Fruit fly (Drosophila melanogaster) whole organism, embryonic: ENCODE data around the gene Ccdc114.
A peak's percentile ranks its signal among the peaks of the same experiment; 100 is the strongest.

Source experiments
- Antp ChIP-seq: fragments of 200-800 bp; sonication (Bioruptor generic); optimal IDR thresholded peaks from 3 replicates; lab custom pipeline; 2016; ENCODE audit warnings: missing biosample characterization, missing genetic modification characterization
- B-H1 ChIP-seq: fragments of 200-800 bp; sonication (Bioruptor generic); IDR thresholded peaks from 3 replicates; pipeline ENCODE4 v1.3.6; 2022; ENCODE audit warnings: missing biosample characterization, missing genetic modification characterization
- Bteb2 ChIP-seq: fragments of 200-800 bp; sonication (Bioruptor generic); optimal IDR thresholded peaks from 2 replicates; lab custom pipeline; 2016; ENCODE audit warnings: missing biosample characterization, missing genetic modification characterization
- CG10147 ChIP-seq: fragments of 200-800 bp; sonication (Bioruptor generic); optimal IDR thresholded peaks from 2 replicates; lab custom pipeline; 2019; ENCODE audit warnings: missing biosample characterization, mild to moderate bottlenecking, missing genetic modification characterization, moderate library complexity
- CG10209 ChIP-seq: fragments of 200-800 bp; sonication (Bioruptor generic); optimal IDR thresholded peaks from 3 replicates; lab custom pipeline; 2017; ENCODE audit warnings: missing biosample characterization, mild to moderate bottlenecking, missing genetic modification characterization, missing genetic modification reagents
- CG11085 ChIP-seq: fragments of 200-800 bp; sonication (Bioruptor generic); IDR thresholded peaks from 2 replicates; pipeline ENCODE4 v1.3.6; 2022; ENCODE audit warnings: missing biosample characterization, missing genetic modification characterization
- CG12155 ChIP-seq: fragments of 200-800 bp; sonication (Bioruptor generic); optimal IDR thresholded peaks from 3 replicates; lab custom pipeline; 2016; ENCODE audit warnings: missing biosample characterization, missing genetic modification characterization
- CG13424 ChIP-seq: fragments of 200-800 bp; sonication (Bioruptor generic); optimal IDR thresholded peaks from 2 replicates; lab custom pipeline; 2019; ENCODE audit warnings: missing biosample characterization, mild to moderate bottlenecking, missing genetic modification characterization, moderate library complexity
- CG14050 ChIP-seq: fragments of 200-800 bp; sonication (Bioruptor generic); IDR thresholded peaks from 3 replicates; pipeline ENCODE4 v1.3.6; 2022; ENCODE audit warnings: missing biosample characterization, missing genetic modification characterization
- CG14710 ChIP-seq: fragments of 200-800 bp; sonication (Bioruptor generic); optimal IDR thresholded peaks from 3 replicates; lab custom pipeline; 2019; ENCODE audit warnings: missing biosample characterization, mild to moderate bottlenecking, missing genetic modification characterization, moderate library complexity
- CG17328 ChIP-seq: fragments of 200-800 bp; sonication (Bioruptor generic); IDR thresholded peaks from 2 replicates; pipeline ENCODE4 v1.3.6; 2022; ENCODE audit warnings: missing biosample characterization, missing genetic modification characterization
- CG2712 ChIP-seq: fragments of 200-800 bp; optimal IDR thresholded peaks from 3 replicates; lab custom pipeline; 2019; ENCODE audit warnings: missing biosample characterization, mild to moderate bottlenecking, missing genetic modification characterization, moderate library complexity
- CG6254 ChIP-seq: fragments of 200-800 bp; sonication (Bioruptor generic); optimal IDR thresholded peaks from 3 replicates; lab custom pipeline; 2017; ENCODE audit warnings: mild to moderate bottlenecking, missing biosample characterization, missing genetic modification reagents, missing genetic modification characterization
- CG7928 ChIP-seq: fragments of 200-800 bp; sonication (Bioruptor generic); optimal IDR thresholded peaks from 2 replicates; lab custom pipeline; 2017; ENCODE audit warnings: missing biosample characterization, mild to moderate bottlenecking, missing genetic modification characterization
- CG8765 ChIP-seq: fragments of 200-800 bp; sonication (Bioruptor generic); IDR thresholded peaks from 2 replicates; pipeline ENCODE4 v1.3.6; 2022; ENCODE audit warnings: missing biosample characterization, missing genetic modification characterization
- CG8924 ChIP-seq: fragments of 200-800 bp; optimal IDR thresholded peaks from 3 replicates; lab custom pipeline; 2019; ENCODE audit warnings: missing biosample characterization, mild to moderate bottlenecking, missing genetic modification characterization, moderate library complexity
- CrebB ChIP-seq: fragments of 200-800 bp; sonication (Bioruptor generic); optimal IDR thresholded peaks from 3 replicates; lab custom pipeline; 2018; ENCODE audit warnings: missing biosample characterization, mild to moderate bottlenecking, missing genetic modification characterization
- D ChIP-seq, 2 experiments: fragments of 200-800 bp in 1 of 2; fragments of >200 bp in 1 of 2; sonication (Bioruptor generic) in 1 of 2; optimal IDR thresholded peaks; 2 replicates in 1 of 2; 3 replicates in 1 of 2; lab custom pipeline; 2017; ENCODE audit warnings: mild to moderate bottlenecking in 1 of 2, missing biosample characterization in 1 of 2, missing genetic modification characterization in 1 of 2, missing genetic modification reagents in 1 of 2
- Deaf1 ChIP-seq: fragments of 200-800 bp; optimal IDR thresholded peaks from 3 replicates; lab custom pipeline; 2019; ENCODE audit warnings: missing biosample characterization, mild to moderate bottlenecking, missing genetic modification characterization, moderate library complexity
- E2f1 ChIP-seq: fragments of 200-800 bp; sonication (Bioruptor generic); IDR thresholded peaks from 2 replicates; pipeline ENCODE4 v1.3.6; 2022; ENCODE audit warnings: missing biosample characterization, missing genetic modification characterization
- Gug ChIP-seq: fragments of 200-800 bp; sonication (Bioruptor generic); IDR thresholded peaks from 4 replicates; pipeline ENCODE4 v1.3.6; 2022; ENCODE audit warnings: missing biosample characterization, missing genetic modification characterization
- H15 ChIP-seq: fragments of 200-800 bp; sonication (Bioruptor generic); IDR thresholded peaks from 3 replicates; pipeline ENCODE4 v1.3.6; 2022; ENCODE audit warnings: missing biosample characterization, missing genetic modification characterization
- HLH54F ChIP-seq: fragments of 200-800 bp; sonication (Bioruptor generic); optimal IDR thresholded peaks from 3 replicates; lab custom pipeline; 2016; ENCODE audit warnings: missing biosample characterization, missing genetic modification characterization
- Hr39 ChIP-seq: fragments of >200 bp; optimal IDR thresholded peaks from 2 replicates; lab custom pipeline; 2017
- Nf-YB ChIP-seq: fragments of 200-800 bp; sonication (Bioruptor generic); optimal IDR thresholded peaks from 3 replicates; lab custom pipeline; 2019; ENCODE audit warnings: missing biosample characterization, mild to moderate bottlenecking, missing genetic modification characterization, moderate library complexity
- Rfx ChIP-seq: fragments of 200-800 bp; sonication (Bioruptor generic); IDR thresholded peaks from 2 replicates; pipeline ENCODE4 v1.3.6; 2022; ENCODE audit warnings: missing biosample characterization, missing genetic modification characterization
- Taf1 ChIP-seq: fragments of 200-800 bp; sonication (Bioruptor generic); IDR thresholded peaks from 2 replicates; pipeline ENCODE4 v1.3.6; 2022; ENCODE audit warnings: missing biosample characterization, missing genetic modification characterization
- bab2 ChIP-seq: fragments of 200-800 bp; sonication (Bioruptor generic); optimal IDR thresholded peaks from 2 replicates; lab custom pipeline; 2016; ENCODE audit warnings: missing biosample characterization, missing genetic modification characterization
- bigmax ChIP-seq: fragments of 200-800 bp; sonication (Bioruptor generic); optimal IDR thresholded peaks from 2 replicates; lab custom pipeline; 2018; ENCODE audit warnings: missing biosample characterization, mild to moderate bottlenecking, missing genetic modification characterization
- cad ChIP-seq: fragments of >200 bp; optimal IDR thresholded peaks from 2 replicates; lab custom pipeline; 2017; ENCODE audit warnings: missing biosample characterization, missing genetic modification characterization
- caup ChIP-seq: fragments of 200-800 bp; sonication (Bioruptor generic); optimal IDR thresholded peaks from 3 replicates; lab custom pipeline; 2017; ENCODE audit warnings: missing biosample characterization, mild to moderate bottlenecking, missing genetic modification characterization, moderate library complexity; ENCODE audit not compliant: severe bottlenecking
- chn ChIP-seq: fragments of 200-800 bp; sonication (Bioruptor generic); optimal IDR thresholded peaks from 2 replicates; lab custom pipeline; 2016; ENCODE audit warnings: missing biosample characterization, missing genetic modification characterization
- crp ChIP-seq, 2 experiments: fragments of 200-800 bp; sonication (Bioruptor generic); optimal IDR thresholded peaks; 2 replicates in 1 of 2; 3 replicates in 1 of 2; lab custom pipeline; 2017; ENCODE audit warnings: missing biosample characterization in 2 of 2, missing genetic modification characterization in 2 of 2, mild to moderate bottlenecking in 1 of 2, moderate library complexity in 1 of 2
- da ChIP-seq: fragments of 200-800 bp; sonication (Bioruptor generic); optimal IDR thresholded peaks from 2 replicates; lab custom pipeline; 2016; ENCODE audit warnings: missing biosample characterization, missing genetic modification characterization
- emc ChIP-seq: fragments of 200-800 bp; sonication (Bioruptor generic); optimal IDR thresholded peaks from 2 replicates; lab custom pipeline; 2016; ENCODE audit warnings: missing biosample characterization, missing genetic modification characterization
- gem ChIP-seq: fragments of 200-800 bp; sonication (Bioruptor generic); optimal IDR thresholded peaks from 2 replicates; lab custom pipeline; 2019; ENCODE audit warnings: missing biosample characterization, mild to moderate bottlenecking, missing genetic modification characterization, moderate library complexity
- grau ChIP-seq: fragments of 200-800 bp; optimal IDR thresholded peaks from 3 replicates; lab custom pipeline; 2019; ENCODE audit warnings: missing biosample characterization, mild to moderate bottlenecking, missing genetic modification characterization, moderate library complexity
- gro ChIP-seq: fragments of 200-800 bp; sonication (Bioruptor generic); optimal IDR thresholded peaks from 2 replicates; lab custom pipeline; 2016; ENCODE audit warnings: missing biosample characterization, missing genetic modification characterization
- ham ChIP-seq: fragments of 200-800 bp; sonication (Bioruptor generic); IDR thresholded peaks from 2 replicates; pipeline ENCODE4 v1.3.6; 2022; ENCODE audit warnings: missing biosample characterization, missing genetic modification characterization
- hbn ChIP-seq: fragments of 200-800 bp; sonication (Bioruptor generic); IDR thresholded peaks from 2 replicates; pipeline ENCODE4 v1.3.6; 2022; ENCODE audit warnings: missing biosample characterization, missing genetic modification characterization; ENCODE audit not compliant: partially characterized antibody
- inv ChIP-seq: fragments of 200-800 bp; sonication (Bioruptor generic); IDR thresholded peaks from 2 replicates; pipeline ENCODE4 v1.3.6; 2022; ENCODE audit warnings: missing biosample characterization, missing genetic modification characterization; ENCODE audit not compliant: partially characterized antibody
- kay ChIP-seq: fragments of 200-800 bp; sonication (Bioruptor generic); optimal IDR thresholded peaks from 2 replicates; lab custom pipeline; 2016; ENCODE audit warnings: missing biosample characterization, missing genetic modification characterization
- lbe ChIP-seq: fragments of 200-800 bp; sonication (Bioruptor generic); optimal IDR thresholded peaks from 2 replicates; lab custom pipeline; 2016; ENCODE audit warnings: missing biosample characterization, mild to moderate bottlenecking, missing genetic modification characterization
- onecut ChIP-seq: fragments of 200-800 bp; sonication (Bioruptor generic); IDR thresholded peaks from 2 replicates; pipeline ENCODE4 v1.3.6; 2022; ENCODE audit warnings: missing biosample characterization, missing genetic modification characterization
- pb ChIP-seq: fragments of 200-800 bp; sonication (Bioruptor generic); optimal IDR thresholded peaks from 3 replicates; lab custom pipeline; 2016; ENCODE audit warnings: missing biosample characterization, missing genetic modification characterization
- pita ChIP-seq: fragments of 200-800 bp; sonication (Bioruptor generic); optimal IDR thresholded peaks from 2 replicates; lab custom pipeline; 2017; ENCODE audit warnings: missing biosample characterization, mild to moderate bottlenecking, missing genetic modification characterization
- sim ChIP-seq: fragments of 200-800 bp; sonication (Bioruptor generic); IDR thresholded peaks from 2 replicates; pipeline ENCODE4 v1.3.6; 2022; ENCODE audit warnings: missing biosample characterization, missing genetic modification characterization
- slp2 ChIP-seq: fragments of 200-800 bp; sonication (Bioruptor generic); optimal IDR thresholded peaks from 2 replicates; lab custom pipeline; 2016; ENCODE audit warnings: missing biosample characterization, missing genetic modification characterization
- tgo ChIP-seq: fragments of 200-800 bp; sonication (Bioruptor generic); IDR thresholded peaks from 3 replicates; pipeline ENCODE4 v1.3.6; 2022; ENCODE audit warnings: missing biosample characterization, missing genetic modification characterization
- toy ChIP-seq: fragments of 200-800 bp; sonication (Bioruptor generic); IDR thresholded peaks from 2 replicates; pipeline ENCODE4 v1.3.6; 2022; ENCODE audit warnings: missing biosample characterization, missing genetic modification characterization

The Ccdc114 gene

DNA sequence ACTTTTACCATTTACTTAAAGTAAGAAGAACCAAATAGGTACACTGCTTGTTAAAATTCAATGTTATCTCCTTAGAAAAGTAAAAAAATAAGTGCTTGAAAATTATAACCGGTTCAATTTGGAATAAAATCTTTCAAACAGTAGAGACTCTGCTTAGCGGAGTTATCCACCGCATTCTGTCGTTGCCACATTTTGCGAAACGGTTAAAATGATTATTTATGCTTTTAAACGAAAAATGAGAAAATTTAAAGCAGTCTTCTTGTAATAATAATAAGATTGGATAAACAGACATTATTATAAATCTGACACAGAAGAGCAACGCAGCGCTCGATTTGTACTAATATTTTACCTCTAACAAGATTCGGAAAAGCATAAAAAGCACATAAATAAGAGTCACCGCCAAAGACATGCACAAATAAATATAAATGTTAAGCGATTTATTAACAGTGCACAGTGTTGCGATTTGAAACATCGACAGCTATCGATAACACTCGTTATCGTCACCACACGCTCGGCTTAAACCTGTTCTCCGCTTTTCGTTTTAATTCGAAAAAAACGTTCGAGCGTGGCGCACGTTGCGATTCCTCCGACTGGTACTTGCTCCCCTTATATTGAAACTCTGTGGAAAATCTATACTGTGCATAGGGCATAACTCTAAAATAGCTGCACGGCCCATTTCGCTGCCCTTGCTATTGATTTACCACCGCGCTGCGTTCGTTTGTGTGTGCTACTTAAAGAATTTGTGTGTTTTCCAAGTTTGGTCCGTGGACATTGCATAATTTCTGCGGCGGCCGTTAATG lies 433 bp upstream of the Ccdc114 start, which contains the start of gene Fas1 (continued):
- TF ChIP-seq toy (GFP tag; lab: Robert Waterston, UW), result no peak
- TF ChIP-seq CG7928 (GFP tag; lab: Kevin White, UChicago), result no peak
- TF ChIP-seq da (GFP tag; lab: Kevin White, UChicago), result no peak
- no peak for TF ChIP-seq CG2712 (tag; lab: Kevin White, UChicago)
- TF ChIP-seq E2f1 (GFP tag; lab: Robert Waterston, UW), result no peak
- TF ChIP-seq pita (GFP tag; lab: Kevin White, UChicago), result peak; percentile 93
- TF ChIP-seq hbn (GFP tag; lab: Robert Waterston, UW), result peak; percentile 40; the same call in 1 of the 2 replicates
- TF ChIP-seq slp2 (GFP tag; lab: Kevin White, UChicago), result no peak
- peak; percentile 70 for TF ChIP-seq CG14710 (tag; lab: Kevin White, UChicago)
- TF ChIP-seq onecut (GFP tag; lab: Robert Waterston, UW), result peak; percentile 88
- peak; percentile 47 for TF ChIP-seq CG12155 (GFP tag; lab: Kevin White, UChicago)
- TF ChIP-seq grau (tag; lab: Kevin White, UChicago), result no peak
- peak; percentile 4 for TF ChIP-seq CG8924 (tag; lab: Kevin White, UChicago)
- TF ChIP-seq tgo (GFP tag; lab: Robert Waterston, UW), result no peak
- TF ChIP-seq H15 (GFP tag; lab: Robert Waterston, UW), result no peak
- no peak for TF ChIP-seq sim (GFP tag; lab: Robert Waterston, UW)
- TF ChIP-seq gro, result no peak
- no peak for TF ChIP-seq CG11085 (GFP tag; lab: Robert Waterston, UW)
- TF ChIP-seq CG10209 (GFP tag; lab: Kevin White, UChicago), result no peak
- no peak for TF ChIP-seq Hr39 (lab: Kevin White, UChicago)
- TF ChIP-seq CG6254, result no peak
- TF ChIP-seq CG8765 (GFP tag; lab: Robert Waterston, UW), result no peak
- no peak for TF ChIP-seq crp (GFP tag; optimal IDR thresholded peaks at IDR 0.05; lab: Kevin White, UChicago)
- no peak for TF ChIP-seq bigmax (GFP tag; lab: Kevin White, UChicago)
- TF ChIP-seq pb (GFP tag; lab: Kevin White, UChicago), result no peak
- no peak for TF ChIP-seq emc
- TF ChIP-seq B-H1 (GFP tag; lab: Robert Waterston, UW), result no peak
- TF ChIP-seq Taf1 (GFP tag; lab: Robert Waterston, UW), result no peak
- no peak for TF ChIP-seq Gug (GFP tag; lab: Robert Waterston, UW)
- TF ChIP-seq kay (GFP tag; lab: Kevin White, UChicago), result no peak
- no peak for TF ChIP-seq caup (GFP tag; lab: Kevin White, UChicago)
- no peak for TF ChIP-seq Bteb2 (GFP tag; lab: Kevin White, UChicago)
- TF ChIP-seq D (optimal IDR thresholded peaks at IDR 0.05; lab: Kevin White, UChicago), result no peak
- TF ChIP-seq D (GFP tag; optimal IDR thresholded peaks at IDR 0.05; lab: Kevin White, UChicago), result no peak
- no peak for TF ChIP-seq CrebB (tag; lab: Kevin White, UChicago)
- TF ChIP-seq chn (GFP tag; lab: Kevin White, UChicago), result no peak
- peak; percentile 70 for TF ChIP-seq Deaf1 (tag; lab: Kevin White, UChicago)
- TF ChIP-seq CG14050, result no peak
- TF ChIP-seq bab2, result no peak
- TF ChIP-seq CG13424 (tag; lab: Kevin White, UChicago), result no peak
- no peak for TF ChIP-seq HLH54F (GFP tag; lab: Kevin White, UChicago)
- no peak for TF ChIP-seq cad
- TF ChIP-seq lbe (GFP tag; lab: Kevin White, UChicago), result no peak
- TF ChIP-seq gem, result no peak
- TF ChIP-seq inv, result 0 out of 2 replicates have a peak, but pooled peaks have one; percentile 34
- no peak for TF ChIP-seq Nf-YB (GFP tag; lab: Kevin White, UChicago)
- peak; percentile 52; the same call in 1 of the 2 replicates for TF ChIP-seq Rfx (GFP tag; lab: Robert Waterston, UW)
- TF ChIP-seq CG10147 (GFP tag; lab: Kevin White, UChicago), result no peak
- TF ChIP-seq ham (GFP tag; lab: Robert Waterston, UW), result no peak
- TF ChIP-seq CG17328 (GFP tag; lab: Robert Waterston, UW), result no peak
- TF ChIP-seq Antp (GFP tag; lab: Kevin White, UChicago), result no peak
